Fruit fly (Drosophila melanogaster) whole organism, embryonic: Measurements from ENCODE around the gene Edg78E.
A peak's percentile ranks its signal among the peaks of the same experiment; 100 is the strongest.

Source experiments
- Aef1 ChIP-seq: fragments of 200-800 bp; sonication (Bioruptor generic); IDR thresholded peaks from 3 replicates; pipeline ENCODE4 v1.3.6; 2022; ENCODE audit warnings: missing biosample characterization, missing genetic modification characterization
- CG10979 ChIP-seq: fragments of 200-800 bp; sonication (Bioruptor generic); optimal IDR thresholded peaks from 2 replicates; lab custom pipeline; 2018; ENCODE audit warnings: missing biosample characterization, mild to moderate bottlenecking, missing genetic modification characterization, moderate library complexity
- CG11456 ChIP-seq: fragments of 200-800 bp; sonication (Bioruptor generic); IDR thresholded peaks from 3 replicates; pipeline ENCODE4 v1.3.6; 2022; ENCODE audit warnings: missing biosample characterization, missing genetic modification characterization
- CG13287 ChIP-seq: fragments of 200-800 bp; sonication (Bioruptor generic); IDR thresholded peaks from 2 replicates; pipeline ENCODE4 v1.3.6; 2022; ENCODE audit warnings: missing biosample characterization, missing genetic modification characterization; ENCODE audit not compliant: partially characterized antibody
- CG17186 ChIP-seq: fragments of 200-800 bp; sonication (Bioruptor generic); optimal IDR thresholded peaks from 3 replicates; lab custom pipeline; 2017; ENCODE audit warnings: missing biosample characterization, missing genetic modification reagents, missing genetic modification characterization
- CG17912 ChIP-seq: fragments of 200-800 bp; sonication (Bioruptor generic); optimal IDR thresholded peaks from 2 replicates; lab custom pipeline; 2018; ENCODE audit warnings: missing biosample characterization, mild to moderate bottlenecking, missing genetic modification characterization
- CG2116 ChIP-seq: fragments of 200-800 bp; sonication (Bioruptor generic); optimal IDR thresholded peaks from 3 replicates; lab custom pipeline; 2018; ENCODE audit warnings: missing biosample characterization, mild to moderate bottlenecking, missing genetic modification characterization
- CG32767 ChIP-seq: fragments of 200-800 bp; sonication (Bioruptor generic); IDR thresholded peaks from 2 replicates; pipeline ENCODE4 v1.3.6; 2022; ENCODE audit warnings: missing biosample characterization, missing genetic modification characterization
- CG33213 ChIP-seq: fragments of 200-800 bp; sonication (Bioruptor generic); optimal IDR thresholded peaks from 3 replicates; lab custom pipeline; 2016; ENCODE audit warnings: missing biosample characterization, missing genetic modification characterization
- CG34376 ChIP-seq: fragments of 200-800 bp; sonication (Bioruptor generic); optimal IDR thresholded peaks from 2 replicates; lab custom pipeline; 2018; ENCODE audit warnings: missing biosample characterization, mild to moderate bottlenecking, missing genetic modification characterization
- CG3726 ChIP-seq: fragments of 200-800 bp; sonication (Bioruptor generic); IDR thresholded peaks from 3 replicates; pipeline ENCODE4, ENCODE4 v1.3.6; 2022; ENCODE audit warnings: missing biosample characterization, missing genetic modification characterization
- CG4617 ChIP-seq: fragments of 200-800 bp; sonication (Bioruptor generic); optimal IDR thresholded peaks from 3 replicates; lab custom pipeline; 2016; ENCODE audit warnings: missing biosample characterization, missing genetic modification characterization, borderline replicate concordance
- CG6689 ChIP-seq: fragments of 200-800 bp; sonication (Bioruptor generic); IDR thresholded peaks from 2 replicates; pipeline ENCODE4 v1.3.6; 2022; ENCODE audit warnings: missing biosample characterization, missing genetic modification characterization
- CG6791 ChIP-seq: fragments of 200-800 bp; sonication (Bioruptor generic); IDR thresholded peaks from 3 replicates; pipeline ENCODE4 v1.3.6; 2022; ENCODE audit warnings: missing biosample characterization, missing genetic modification characterization; ENCODE audit not compliant: partially characterized antibody
- CG7963 ChIP-seq: fragments of 200-800 bp; sonication (Bioruptor generic); IDR thresholded peaks from 3 replicates; pipeline ENCODE4 v1.3.6; 2022; ENCODE audit warnings: missing biosample characterization, missing genetic modification characterization; ENCODE audit not compliant: partially characterized antibody
- CG8388 ChIP-seq: fragments of 200-800 bp; sonication (Bioruptor generic); optimal IDR thresholded peaks from 2 replicates; lab custom pipeline; 2019; ENCODE audit warnings: missing biosample characterization, mild to moderate bottlenecking, missing genetic modification characterization, moderate library complexity
- Dbx ChIP-seq: fragments of 200-800 bp; sonication (Bioruptor generic); IDR thresholded peaks from 3 replicates; pipeline ENCODE4 v1.3.6; 2022; ENCODE audit warnings: missing biosample characterization, missing genetic modification characterization
- Dref ChIP-seq: fragments of 200-800 bp; sonication (Bioruptor generic); IDR thresholded peaks from 2 replicates; pipeline ENCODE4 v1.3.6; 2022; ENCODE audit warnings: missing biosample characterization, missing genetic modification characterization
- Ets97D ChIP-seq: fragments of 200-800 bp; sonication (Bioruptor generic); optimal IDR thresholded peaks from 3 replicates; lab custom pipeline; 2016; ENCODE audit warnings: missing biosample characterization, missing genetic modification characterization
- HHEX ChIP-seq: fragments of 200-800 bp; sonication (Bioruptor generic); optimal IDR thresholded peaks from 3 replicates; lab custom pipeline; 2017; ENCODE audit warnings: missing biosample characterization, mild to moderate bottlenecking, missing genetic modification characterization, missing genetic modification reagents
- HLHmδ ChIP-seq: fragments of 200-800 bp; sonication (Bioruptor generic); optimal IDR thresholded peaks from 2 replicates; lab custom pipeline; 2018; ENCODE audit warnings: missing biosample characterization, mild to moderate bottlenecking, missing genetic modification characterization, moderate library complexity
- Lhr ChIP-seq: fragments of 200-800 bp; sonication (Bioruptor generic); optimal IDR thresholded peaks from 3 replicates; lab custom pipeline; 2017; ENCODE audit warnings: mild to moderate bottlenecking, missing biosample characterization, missing genetic modification reagents, missing genetic modification characterization
- MBD-R2 ChIP-seq: fragments of 200-800 bp; sonication (Bioruptor generic); IDR thresholded peaks from 2 replicates; pipeline ENCODE4 v1.3.6; 2022; ENCODE audit warnings: missing biosample characterization, missing genetic modification characterization
- Mad ChIP-seq: fragments of 200-800 bp; sonication (Bioruptor generic); optimal IDR thresholded peaks from 2 replicates; lab custom pipeline; 2016; ENCODE audit warnings: missing biosample characterization, missing genetic modification characterization
- Sin3A ChIP-seq: fragments of >200 bp; optimal IDR thresholded peaks from 2 replicates; lab custom pipeline; 2018
- YL-1 ChIP-seq: fragments of 200-800 bp; sonication (Bioruptor generic); optimal IDR thresholded peaks from 3 replicates; lab custom pipeline; 2017; ENCODE audit warnings: missing biosample characterization, mild to moderate bottlenecking, missing genetic modification characterization
- abd-A ChIP-seq: fragments of 200-800 bp; sonication (Bioruptor generic); optimal IDR thresholded peaks from 3 replicates; lab custom pipeline; 2019; ENCODE audit warnings: missing biosample characterization, mild to moderate bottlenecking, missing genetic modification characterization, moderate library complexity
- ato ChIP-seq: fragments of 200-800 bp; sonication (Bioruptor generic); IDR thresholded peaks from 2 replicates; pipeline ENCODE4 v1.3.6; 2022; ENCODE audit warnings: missing biosample characterization, missing genetic modification characterization; ENCODE audit not compliant: partially characterized antibody
- cg ChIP-seq: fragments of 200-800 bp; sonication (Bioruptor generic); optimal IDR thresholded peaks from 3 replicates; lab custom pipeline; 2019; ENCODE audit warnings: missing biosample characterization, mild to moderate bottlenecking, missing genetic modification characterization, moderate library complexity
- chinmo ChIP-seq: fragments of 200-800 bp; sonication (Bioruptor generic); IDR thresholded peaks from 4 replicates; pipeline ENCODE4 v1.3.6; 2022; ENCODE audit warnings: missing biosample characterization, missing genetic modification characterization; ENCODE audit not compliant: partially characterized antibody
- dm ChIP-seq: fragments of 200-800 bp; sonication (Bioruptor generic); optimal IDR thresholded peaks from 3 replicates; lab custom pipeline; 2016; ENCODE audit warnings: missing biosample characterization, missing genetic modification characterization
- dysf ChIP-seq: fragments of 200-800 bp; sonication (Bioruptor generic); IDR thresholded peaks from 3 replicates; pipeline ENCODE4 v1.3.6; 2022; ENCODE audit warnings: missing biosample characterization, missing genetic modification characterization
- gfzf ChIP-seq: fragments of 200-800 bp; sonication (Bioruptor generic); optimal IDR thresholded peaks from 2 replicates; lab custom pipeline; 2016; ENCODE audit warnings: missing biosample characterization, mild to moderate bottlenecking, missing genetic modification characterization, moderate library complexity
- hbn ChIP-seq: fragments of 200-800 bp; sonication (Bioruptor generic); IDR thresholded peaks from 2 replicates; pipeline ENCODE4 v1.3.6; 2022; ENCODE audit warnings: missing biosample characterization, missing genetic modification characterization; ENCODE audit not compliant: partially characterized antibody
- lbe ChIP-seq: fragments of 200-800 bp; sonication (Bioruptor generic); optimal IDR thresholded peaks from 2 replicates; lab custom pipeline; 2016; ENCODE audit warnings: missing biosample characterization, mild to moderate bottlenecking, missing genetic modification characterization
- lov ChIP-seq, 2 experiments: fragments of 200-800 bp in 1 of 2; fragments of >200 bp in 1 of 2; sonication (Bioruptor generic) in 1 of 2; IDR thresholded peaks in 1 of 2; optimal IDR thresholded peaks in 1 of 2; 2 replicates in 1 of 2; 3 replicates in 1 of 2; pipeline versions ENCODE4 v1.3.6 to Lab custom; 2017 to 2022; ENCODE audit warnings: missing biosample characterization in 1 of 2, missing genetic modification characterization in 1 of 2
- nmo ChIP-seq: fragments of 200-800 bp; sonication (Bioruptor generic); optimal IDR thresholded peaks from 2 replicates; lab custom pipeline; 2018; ENCODE audit warnings: missing biosample characterization, mild to moderate bottlenecking, missing genetic modification characterization, moderate library complexity
- p53 ChIP-seq: fragments of 200-800 bp; sonication (Bioruptor generic); optimal IDR thresholded peaks from 2 replicates; lab custom pipeline; 2016; ENCODE audit warnings: missing biosample characterization, missing genetic modification characterization
- pzg ChIP-seq: fragments of 200-800 bp; sonication (Bioruptor generic); optimal IDR thresholded peaks from 3 replicates; lab custom pipeline; 2018; ENCODE audit warnings: missing biosample characterization, mild to moderate bottlenecking, missing genetic modification characterization, moderate library complexity
- sens ChIP-seq: fragments of 200-800 bp; sonication (Bioruptor generic); peaks from one replicate; lab custom pipeline; 2016; ENCODE audit warnings: missing biosample characterization, missing genetic modification characterization
- stwl ChIP-seq: fragments of 200-800 bp; sonication (Bioruptor generic); optimal IDR thresholded peaks from 3 replicates; lab custom pipeline; 2018; ENCODE audit warnings: missing biosample characterization, mild to moderate bottlenecking, missing genetic modification characterization, moderate library complexity
- trem ChIP-seq: fragments of 200-800 bp; optimal IDR thresholded peaks from 3 replicates; lab custom pipeline; 2019; ENCODE audit warnings: missing biosample characterization, mild to moderate bottlenecking, missing genetic modification characterization, moderate library complexity
- unc-4 ChIP-seq: fragments of 200-800 bp; sonication (Bioruptor generic); IDR thresholded peaks from 2 replicates; pipeline ENCODE4 v1.3.6; 2022; ENCODE audit warnings: missing biosample characterization, missing genetic modification characterization; ENCODE audit not compliant: partially characterized antibody

Gene Edg78E

dm6 chr3L:21346463-21347196 lies 49.0 kb upstream of the Edg78E start (continued):
- TF ChIP-seq dysf (GFP tag; lab: Robert Waterston, UW) = peak; percentile 34; the same call in 1 of the 3 replicates
- no peak for TF ChIP-seq CG6689 (GFP tag; lab: Robert Waterston, UW)
- TF ChIP-seq dm (GFP tag; lab: Kevin White, UChicago) = peak; percentile 3
- peak; percentile 24 for TF ChIP-seq YL-1 (GFP tag; lab: Kevin White, UChicago)

- no peak for TF ChIP-seq CG17912 (GFP tag; lab: Kevin White, UChicago)
- TF ChIP-seq CG2116 (GFP tag; lab: Kevin White, UChicago) = peak; percentile 64
- no peak for TF ChIP-seq abd-A (tag; lab: Kevin White, UChicago)
- TF ChIP-seq YL-1 (GFP tag; lab: Kevin White, UChicago) = peak; percentile 37
- TF ChIP-seq gfzf = peak; percentile 93
- no peak for TF ChIP-seq CG8388 (GFP tag; lab: Kevin White, UChicago)
- peak; percentile 22 for TF ChIP-seq Sin3A (lab: Kevin White, UChicago)
- TF ChIP-seq CG13287 (GFP tag; lab: Robert Waterston, UW) = peak; percentile 36; the same call in 1 of the 2 replicates
- peak; percentile 24 for TF ChIP-seq CG10979
- no peak for TF ChIP-seq lbe
- no peak for TF ChIP-seq dysf (GFP tag; lab: Robert Waterston, UW)
- TF ChIP-seq CG32767 = peak; percentile 73
- peak; percentile 19; the same call in 1 of the 2 replicates for TF ChIP-seq ato
- TF ChIP-seq CG4617 = peak; percentile 87
- peak; percentile 62; the same call in 2 of the 3 replicates for TF ChIP-seq CG6791 (GFP tag; lab: Robert Waterston, UW)
- TF ChIP-seq Mad (GFP tag; lab: Kevin White, UChicago) = peak; percentile 6
- peak; percentile 89 for TF ChIP-seq stwl (tag; lab: Kevin White, UChicago)
- TF ChIP-seq cg (GFP tag; lab: Kevin White, UChicago) = peak; percentile 74
- peak; percentile 31 for TF ChIP-seq Lhr (GFP tag; lab: Kevin White, UChicago)
- TF ChIP-seq Aef1 (GFP tag; lab: Robert Waterston, UW) = peak; percentile 69; the same call in 2 of the 3 replicates
- TF ChIP-seq pzg (GFP tag; lab: Kevin White, UChicago) = peak; percentile 79
- TF ChIP-seq chinmo (GFP tag; lab: Robert Waterston, UW) = 0 out of 4 replicates have a peak, but pooled peaks have one; percentile 75
- TF ChIP-seq HHEX (GFP tag; lab: Kevin White, UChicago) = no peak
- TF ChIP-seq CG7963 (GFP tag; lab: Robert Waterston, UW) = no peak
- peak; percentile 95 for TF ChIP-seq CG17186 (GFP tag; lab: Kevin White, UChicago)
- TF ChIP-seq sens (GFP tag; lab: Kevin White, UChicago) = peak; percentile 42
- TF ChIP-seq HLHmδ (GFP tag; lab: Kevin White, UChicago) = no peak
- TF ChIP-seq nmo (GFP tag; lab: Kevin White, UChicago) = peak; percentile 28
- TF ChIP-seq p53 (GFP tag; lab: Kevin White, UChicago) = peak; percentile 8
- TF ChIP-seq CG3726 (GFP tag; lab: Robert Waterston, UW) = no peak
- TF ChIP-seq trem = peak; percentile 60
- TF ChIP-seq lov (optimal IDR thresholded peaks at IDR 0.05; lab: Kevin White, UChicago) = no peak
- TF ChIP-seq lov (GFP tag; IDR thresholded peaks at IDR 0.05; lab: Robert Waterston, UW) = no peak
- peak; percentile 83 for TF ChIP-seq MBD-R2 (GFP tag; lab: Robert Waterston, UW)
- TF ChIP-seq Dbx (GFP tag; lab: Robert Waterston, UW) = no peak
- 0 out of 2 replicates have a peak, but pooled peaks have one; percentile 29 for TF ChIP-seq Dref (GFP tag; lab: Robert Waterston, UW)
- peak; percentile 14 for TF ChIP-seq CG33213 (GFP tag; lab: Kevin White, UChicago)
- no peak for TF ChIP-seq CG34376 (GFP tag; lab: Kevin White, UChicago)
- TF ChIP-seq unc-4 (GFP tag; lab: Robert Waterston, UW) = peak; percentile 37; the same call in 1 of the 2 replicates
- TF ChIP-seq Ets97D (GFP tag; lab: Kevin White, UChicago) = peak; percentile 56
- 0 out of 2 replicates have a peak, but pooled peaks have one; percentile 15 for TF ChIP-seq hbn (GFP tag; lab: Robert Waterston, UW)
- no peak for TF ChIP-seq CG11456 (GFP tag; lab: Robert Waterston, UW)
Measured at dm6 chr3L:21343254-21344083, 45.9 kb upstream of the Edg78E start, which contains the start of the genes Tbc1d8-9 and CG32436. Gene Tbc1d8-9 (minus strand): TSS chr3L:21343716. Gene CG32436 (plus strand): TSS chr3L:21344033.
